Worm (Caenorhabditis elegans): ENCODE results near the gene grl-6.

ce11 chrX:6462479-6462878 lies 11.7 kb upstream of the grl-6 start:
- TF ChIP-seq tbx-7 (tag; optimal IDR thresholded peaks at IDR 0.05) = no peak
- TF ChIP-seq fkh-10 (GFP tag; optimal IDR thresholded peaks at IDR 0.05) = no peak
- TF ChIP-seq gmeb-2 (tag; optimal IDR thresholded peaks at IDR 0.05) = no peak
- TF ChIP-seq unc-42 (tag; optimal IDR thresholded peaks at IDR 0.05) = no peak
- no peak for TF ChIP-seq sdc-2 (tag; optimal IDR thresholded peaks at IDR 0.05)
- no peak for TF ChIP-seq Y22D7AL.16 (tag; optimal IDR thresholded peaks at IDR 0.05)
- TF ChIP-seq dmd-4 (tag; optimal IDR thresholded peaks at IDR 0.05; ENCODE audit: borderline replicate concordance) = no peak
- TF ChIP-seq pha-4 (tag; optimal IDR thresholded peaks at IDR 0.05) = no peak
- no peak for TF ChIP-seq pax-1 (tag; optimal IDR thresholded peaks at IDR 0.05)
- TF ChIP-seq madf-2 (tag; optimal IDR thresholded peaks at IDR 0.05) = no peak
- TF ChIP-seq pat-9 (tag; optimal IDR thresholded peaks at IDR 0.05) = no peak
- TF ChIP-seq pqm-1 (tag; optimal IDR thresholded peaks at IDR 0.05) = no peak
- no peak for TF ChIP-seq unc-55 (GFP tag; optimal IDR thresholded peaks at IDR 0.05)

All from whole organism, late embryonic.